Worm (Caenorhabditis elegans): ENCODE results near the gene Y54G2A.52.

- TF ChIP-seq ref-1 (GFP tag; conservative IDR thresholded peaks at IDR 0.05) (no peak), med-1 (GFP tag; optimal IDR thresholded peaks at IDR 0.05; ENCODE audit: insufficient read depth) (no peak), T22C8.4 (GFP tag; IDR thresholded peaks at IDR 0.05) (no peak), klf-2 (GFP tag; conservative IDR thresholded peaks at IDR 0.05) (no peak), tab-1 (GFP tag; IDR thresholded peaks at IDR 0.05) (0 out of 2 replicates have a peak, but pooled peaks have one; percentile 58), flt-1 (GFP tag; IDR thresholded peaks at IDR 0.05) (peak; percentile 44; the same call in 1 of the 2 replicates), cog-1 (tag; optimal IDR thresholded peaks at IDR 0.05) (no peak)
These were observed 9.7 kb upstream of the Y54G2A.52 start for ce11 chrIV:2808154-2808553.
